Worm (Caenorhabditis elegans) whole organism, midembryonic: ENCODE measurements around the gene flp-34.

Experiments used
- cog-1 ChIP-seq: sonication (generic microtip); optimal IDR thresholded peaks from 2 replicates; lab custom pipeline; 2016; ENCODE audit warnings: missing genetic modification characterization, missing compliant biosample characterization
- flt-1 ChIP-seq: fragments of 200-800 bp; sonication (Bioruptor generic); IDR thresholded peaks from 2 replicates; pipeline ENCODE4 v1.3.6; 2022; ENCODE audit warnings: missing genetic modification characterization, missing compliant biosample characterization
- klf-2 ChIP-seq: fragments of 200-800 bp; sonication (Bioruptor generic); conservative IDR thresholded peaks from 2 replicates; pipeline ENCODE4 v1.3.6; 2022; ENCODE audit warnings: missing genetic modification reagents, missing genetic modification characterization, missing compliant biosample characterization
- med-1 ChIP-seq: sonication (generic microtip); optimal IDR thresholded peaks from 2 replicates; lab custom pipeline; 2017; ENCODE audit warnings: missing genetic modification characterization, mild to moderate bottlenecking, missing compliant biosample characterization, antibody characterized with exemption, missing genetic modification reagents; ENCODE audit not compliant: insufficient read depth
- ref-1 ChIP-seq: fragments of 200-800 bp; sonication (Bioruptor generic); conservative IDR thresholded peaks from 2 replicates; pipeline ENCODE4 v1.3.6; 2022; ENCODE audit warnings: missing genetic modification reagents, missing genetic modification characterization, missing compliant biosample characterization
- ztf-23 ChIP-seq: fragments of 200-800 bp; sonication (Bioruptor generic); IDR thresholded peaks from 2 replicates; pipeline ENCODE4 v1.3.6; 2022; ENCODE audit warnings: missing genetic modification reagents, missing genetic modification characterization, missing compliant biosample characterization
- ztf-29 ChIP-seq: fragments of 200-800 bp; sonication (Bioruptor generic); IDR thresholded peaks from 2 replicates; pipeline ENCODE4 v1.3.6; 2022; ENCODE audit warnings: missing genetic modification reagents, missing genetic modification characterization, missing compliant biosample characterization

DNA sequence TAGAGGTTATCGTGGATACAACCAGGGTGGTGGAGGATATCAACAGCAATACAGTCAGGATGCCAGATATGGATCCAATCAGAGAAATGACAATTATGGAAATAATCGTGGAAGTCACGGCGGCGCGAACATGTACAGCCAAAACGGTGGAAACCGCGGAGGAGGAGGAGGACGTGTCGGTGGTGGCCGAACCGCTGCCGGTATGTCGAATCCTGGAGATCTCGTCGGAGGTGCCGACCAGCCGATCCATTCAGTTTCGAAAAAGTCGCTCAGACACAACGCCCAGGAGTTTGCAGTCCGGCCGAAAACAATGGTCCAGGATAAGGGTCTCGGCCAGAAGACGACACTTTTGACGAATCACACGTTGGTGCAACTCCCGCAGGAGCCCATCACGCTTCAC, 24.2 kb downstream of the flp-34 start:
- TF ChIP-seq klf-2 (GFP tag; lab: Robert Waterston, UW) = no peak
- no peak for TF ChIP-seq flt-1
- TF ChIP-seq cog-1 (tag; lab: Kevin White, UChicago) = no peak
- TF ChIP-seq ref-1 = no peak
- TF ChIP-seq ztf-23 (GFP tag; lab: Robert Waterston, UW) = no peak
- no peak for TF ChIP-seq ztf-29
- no peak for TF ChIP-seq med-1
